Worm (Caenorhabditis elegans): ENCODE results near the gene rpl-5.
A peak's percentile ranks its signal among the peaks of the same experiment; 100 is the strongest.

rpl-5 gene

DNA sequence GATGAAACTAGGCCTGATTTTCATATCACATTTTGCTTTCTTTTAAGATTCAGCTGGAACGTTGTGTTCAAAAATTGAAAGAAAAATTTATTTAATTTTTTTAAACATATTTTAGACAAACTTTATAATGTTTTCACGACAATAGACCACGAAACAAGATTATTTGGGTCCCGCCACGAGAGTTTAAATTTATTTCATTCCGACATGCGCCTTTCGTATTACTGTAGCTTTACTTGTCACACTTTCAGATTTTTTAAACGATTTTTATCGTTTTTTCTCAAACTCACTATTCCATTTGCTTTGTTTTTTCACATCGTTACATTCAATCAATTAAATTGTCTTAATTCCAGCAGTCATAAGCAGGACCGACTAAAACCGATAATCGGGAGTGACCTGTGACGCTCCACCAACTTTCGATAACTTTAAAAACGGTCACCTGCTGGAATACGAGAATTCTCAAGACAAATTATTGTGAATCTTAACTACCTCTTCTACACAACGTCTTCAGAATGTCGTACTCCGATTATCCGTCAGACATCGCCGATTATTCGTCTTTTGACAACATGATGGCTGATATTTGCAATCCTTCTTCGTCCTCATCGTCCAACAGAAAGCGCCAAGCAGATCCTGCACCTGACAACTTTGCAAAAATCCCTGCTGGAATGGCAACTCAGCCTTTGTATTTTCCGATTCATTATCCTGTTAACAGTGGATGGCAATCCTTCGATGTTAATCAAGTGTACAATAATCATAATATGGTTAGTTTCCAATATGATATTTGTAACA lies 24.3 kb downstream of the rpl-5 start, which contains the start of gene aptf-3:
Gene aptf-3, plus strand, starts transcription at position 351 of the 786 bp plus-strand sequence.
- TF ChIP-seq fkh-6 (tag; optimal IDR thresholded peaks at IDR 0.05) (no peak), ceh-14 (tag; optimal IDR thresholded peaks at IDR 0.05) (no peak), sox-2 (GFP tag; IDR thresholded peaks at IDR 0.05) (no peak), K02D7.2 (tag; optimal IDR thresholded peaks at IDR 0.05) (no peak), tbx-2 (tag; optimal IDR thresholded peaks at IDR 0.05) (no peak), hlh-30 (tag; optimal IDR thresholded peaks at IDR 0.05; ENCODE audit: insufficient read depth) (no peak), Y22D7AL.16 (tag; optimal IDR thresholded peaks at IDR 0.05) (no peak), ceh-2 (tag; optimal IDR thresholded peaks at IDR 0.05) (no peak), C38D4.7 (GFP tag; optimal IDR thresholded peaks at IDR 0.05) (no peak), unc-3 (GFP tag; conservative IDR thresholded peaks at IDR 0.05) (no peak), unc-3 (tag; optimal IDR thresholded peaks at IDR 0.05) (no peak), zip-5 (tag; optimal IDR thresholded peaks at IDR 0.05) (no peak), ref-2 (tag; optimal IDR thresholded peaks at IDR 0.05) (no peak), ceh-31 (tag; optimal IDR thresholded peaks at IDR 0.05) (no peak), pax-1 (tag; optimal IDR thresholded peaks at IDR 0.05) (no peak), ceh-18 (tag; optimal IDR thresholded peaks at IDR 0.05) (no peak), nfya-1 (tag; optimal IDR thresholded peaks at IDR 0.05) (no peak), sox-4 (tag; optimal IDR thresholded peaks at IDR 0.05) (no peak), elt-2 (tag; optimal IDR thresholded peaks at IDR 0.05) (no peak), ceh-9 (tag; optimal IDR thresholded peaks at IDR 0.05) (no peak), lim-6 (tag; optimal IDR thresholded peaks at IDR 0.05) (no peak)

DNA sequence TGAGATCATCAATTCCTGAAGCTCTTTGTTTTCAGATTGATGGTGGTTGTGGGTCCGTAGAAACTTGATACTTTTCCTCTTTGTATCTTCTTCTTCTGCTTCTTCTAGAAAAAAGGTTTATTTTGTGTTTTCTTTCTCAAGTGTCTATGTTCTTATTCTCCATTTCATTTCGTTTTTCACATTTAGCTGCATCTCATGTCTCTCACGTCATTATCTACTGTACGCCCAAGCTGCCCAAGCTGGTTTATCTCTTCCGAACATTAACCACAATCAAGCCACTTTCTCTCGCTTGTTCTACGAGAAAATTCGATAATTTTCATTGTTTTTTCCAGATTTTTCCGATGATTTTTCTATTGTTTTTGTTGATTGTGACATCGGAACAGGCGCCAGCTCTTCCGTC lies 29.5 kb downstream of the rpl-5 start, which contains the start of gene F28C6.5:
Gene F28C6.5, plus strand, starts transcription at position 301 of the 400 bp plus-strand sequence.
- TF ChIP-seq ceh-18 (tag; optimal IDR thresholded peaks at IDR 0.05): no peak
- no peak for TF ChIP-seq unc-3 (GFP tag; conservative IDR thresholded peaks at IDR 0.05)
- no peak for TF ChIP-seq unc-3 (tag; optimal IDR thresholded peaks at IDR 0.05)
- no peak for TF ChIP-seq tbx-7 (tag; optimal IDR thresholded peaks at IDR 0.05)
- no peak for TF ChIP-seq ahr-1 (tag; optimal IDR thresholded peaks at IDR 0.05)
- TF ChIP-seq elt-4 (tag; optimal IDR thresholded peaks at IDR 0.05): no peak
- TF ChIP-seq nhr-232 (tag; optimal IDR thresholded peaks at IDR 0.05): no peak
- no peak for TF ChIP-seq hlh-8 (tag; optimal IDR thresholded peaks at IDR 0.05)
- no peak for TF ChIP-seq ceh-45 (GFP tag; IDR thresholded peaks at IDR 0.05)
- no peak for TF ChIP-seq odd-2 (tag; optimal IDR thresholded peaks at IDR 0.05)
- TF ChIP-seq C08G9.2 (tag; optimal IDR thresholded peaks at IDR 0.05): no peak
- no peak for TF ChIP-seq ttx-3 (tag; optimal IDR thresholded peaks at IDR 0.05)
- TF ChIP-seq ceh-31 (tag; optimal IDR thresholded peaks at IDR 0.05): no peak
- no peak for TF ChIP-seq sox-4 (tag; optimal IDR thresholded peaks at IDR 0.05)
- no peak for TF ChIP-seq nhr-11 (tag; optimal IDR thresholded peaks at IDR 0.05)
- no peak for TF ChIP-seq gmeb-2 (tag; optimal IDR thresholded peaks at IDR 0.05)
- no peak for TF ChIP-seq T23F11.4 (GFP tag; optimal IDR thresholded peaks at IDR 0.05)

DNA sequence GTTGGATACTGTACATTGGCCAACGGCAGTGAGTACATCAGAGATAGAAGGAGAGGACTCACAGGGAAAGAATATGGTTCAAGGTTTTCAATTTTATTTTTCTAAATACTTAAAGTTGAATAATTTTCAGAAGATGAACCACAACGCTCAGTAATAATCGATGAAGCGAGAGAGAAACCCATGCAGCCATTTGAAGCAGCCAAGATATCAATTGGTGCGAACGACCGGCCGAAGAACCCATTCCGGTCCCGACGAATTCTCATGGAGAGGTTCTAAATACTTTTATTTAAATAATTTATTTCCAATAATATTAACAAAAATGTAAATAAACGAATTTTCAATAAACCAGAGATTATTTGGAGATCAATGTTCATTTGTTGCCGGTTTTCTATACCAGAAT lies 30.4 kb downstream of the rpl-5 start, which contains the start of gene pigg-1:
Gene pigg-1, minus strand, starts transcription at position 101 of the 400 bp plus-strand sequence.
- TF ChIP-seq ceh-18 (tag; optimal IDR thresholded peaks at IDR 0.05) (no peak), unc-86 (tag; optimal IDR thresholded peaks at IDR 0.05) (no peak), ceh-45 (GFP tag; IDR thresholded peaks at IDR 0.05) (no peak)

DNA sequence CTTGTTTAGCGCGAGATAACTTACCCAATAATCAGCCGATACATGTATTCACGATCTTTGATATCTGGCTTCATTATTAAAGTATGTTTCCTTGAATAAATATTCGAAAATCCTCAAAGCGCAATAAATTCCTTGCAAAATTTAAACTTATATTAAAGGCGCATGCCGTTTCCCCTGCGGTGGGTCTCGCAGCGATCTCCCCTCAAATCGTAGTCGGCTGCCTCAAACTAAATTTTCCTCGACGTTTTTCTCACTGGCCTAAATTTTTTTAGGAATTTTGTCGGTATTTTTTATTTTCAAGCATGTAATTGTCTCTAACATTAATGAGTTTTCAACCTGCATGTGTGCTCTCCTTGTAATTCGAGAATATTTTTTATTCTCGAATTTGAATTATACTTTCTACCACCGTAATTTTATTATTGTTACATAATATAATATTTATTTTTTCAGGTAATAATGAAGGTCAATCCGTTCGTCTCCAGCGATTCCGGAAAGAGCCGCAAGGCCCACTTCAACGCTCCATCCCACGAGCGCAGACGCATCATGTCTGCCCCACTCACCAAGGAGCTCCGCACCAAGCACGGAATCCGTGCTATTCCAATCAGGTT lies 32.7 kb downstream of the rpl-5 start, which contains the start of the genes cpf-1 and rpl-26:
Gene cpf-1, minus strand, starts transcription at position 104 of the 608 bp plus-strand sequence.
Gene rpl-26, plus strand, starts transcription at position 449 of the 608 bp plus-strand sequence.
- TF ChIP-seq ceh-48 (tag; optimal IDR thresholded peaks at IDR 0.05): no peak
- no peak for TF ChIP-seq nhr-11 (tag; optimal IDR thresholded peaks at IDR 0.05)
- no peak for TF ChIP-seq Y22D7AL.16 (tag; optimal IDR thresholded peaks at IDR 0.05)
- TF ChIP-seq ref-2 (tag; optimal IDR thresholded peaks at IDR 0.05): no peak
- no peak for TF ChIP-seq ceh-22 (tag; optimal IDR thresholded peaks at IDR 0.05)
- no peak for TF ChIP-seq odd-2 (tag; optimal IDR thresholded peaks at IDR 0.05)
- peak; percentile 9 for TF ChIP-seq ceh-31 (tag; optimal IDR thresholded peaks at IDR 0.05)
- peak; percentile 36 for TF ChIP-seq nfya-1 (tag; optimal IDR thresholded peaks at IDR 0.05)
- peak; percentile 40 for TF ChIP-seq unc-42 (tag; optimal IDR thresholded peaks at IDR 0.05)

Data from whole organism, late embryonic.